Worm (Caenorhabditis elegans) whole organism, early embryonic: ENCODE data around the gene irld-48.

Source experiments
- B0310.2 ChIP-seq: sonication (generic microtip); optimal IDR thresholded peaks from 2 replicates; lab custom pipeline; 2016; ENCODE audit warnings: mild to moderate bottlenecking, missing genetic modification characterization, missing compliant biosample characterization
- F13C5.2 ChIP-seq: sonication (generic microtip); optimal IDR thresholded peaks from 2 replicates; lab custom pipeline; 2017; ENCODE audit warnings: mild to moderate bottlenecking, missing genetic modification characterization, inconsistent platforms, missing compliant biosample characterization
- aly-1 ChIP-seq: sonication (generic microtip); optimal IDR thresholded peaks from 2 replicates; lab custom pipeline; 2016; ENCODE audit warnings: missing genetic modification characterization, missing compliant biosample characterization
- ama-1 ChIP-seq: fragments of 150-350 bp; optimal IDR thresholded peaks from 2 replicates; lab custom pipeline; 2014
- ceh-13 ChIP-seq: fragments of 200-800 bp; sonication (Bioruptor generic); optimal IDR thresholded peaks from 2 replicates; lab custom pipeline; 2018; ENCODE audit warnings: mild to moderate bottlenecking, missing genetic modification characterization, missing compliant biosample characterization
- ceh-36 ChIP-seq: sonication (generic microtip); optimal IDR thresholded peaks from 2 replicates; lab custom pipeline; 2016; ENCODE audit warnings: missing genetic modification characterization, inconsistent platforms, missing compliant biosample characterization
- ets-7 ChIP-seq: sonication (generic microtip); optimal IDR thresholded peaks from 2 replicates; lab custom pipeline; 2016; ENCODE audit warnings: missing genotype, missing genetic modification characterization, missing compliant biosample characterization
- flt-1 ChIP-seq: fragments of 200-800 bp; sonication (Bioruptor generic); IDR thresholded peaks from 2 replicates; pipeline ENCODE4 v1.3.6; 2022; ENCODE audit warnings: missing genetic modification characterization, missing compliant biosample characterization
- hmbx-1 ChIP-seq: sonication (generic microtip); optimal IDR thresholded peaks from 2 replicates; lab custom pipeline; 2016; ENCODE audit warnings: mild to moderate bottlenecking, missing genetic modification characterization, missing compliant biosample characterization
- hmg-4 ChIP-seq: fragments of 200-800 bp; sonication (Bioruptor generic); optimal IDR thresholded peaks from 2 replicates; lab custom pipeline; 2018; ENCODE audit warnings: mild to moderate bottlenecking, missing genetic modification characterization, missing compliant biosample characterization
- hnd-1 ChIP-seq: sonication (generic microtip); optimal IDR thresholded peaks from 2 replicates; lab custom pipeline; 2016; ENCODE audit warnings: missing genetic modification characterization, missing compliant biosample characterization
- pes-1 ChIP-seq: fragments of 200-800 bp; sonication (Bioruptor generic); IDR thresholded peaks from 2 replicates; pipeline ENCODE4 v1.3.6; 2022; ENCODE audit warnings: missing genetic modification reagents, missing genetic modification characterization, missing compliant biosample characterization
- scrt-1 ChIP-seq: fragments of 200-800 bp; sonication (Bioruptor generic); IDR thresholded peaks from 2 replicates; pipeline ENCODE4 v1.3.6; 2022; ENCODE audit warnings: missing genetic modification characterization, missing compliant biosample characterization
- sea-1 ChIP-seq: fragments of 200-800 bp; sonication (Bioruptor generic); conservative IDR thresholded peaks from 2 replicates; pipeline ENCODE4 v1.3.6; 2022; ENCODE audit warnings: missing genetic modification characterization, missing compliant biosample characterization
- tbx-11 ChIP-seq: fragments of 200-800 bp; sonication (Bioruptor generic); IDR thresholded peaks from 2 replicates; pipeline ENCODE4 v1.3.6; 2022; ENCODE audit warnings: missing genetic modification characterization, missing compliant biosample characterization
- tbx-37 ChIP-seq: fragments of 200-800 bp; sonication (Bioruptor generic); conservative IDR thresholded peaks from 2 replicates; pipeline ENCODE4 v1.3.6; 2022; ENCODE audit warnings: missing genetic modification reagents, missing genetic modification characterization, missing compliant biosample characterization
- tra-4 ChIP-seq: sonication (generic microtip); optimal IDR thresholded peaks from 2 replicates; lab custom pipeline; 2017; ENCODE audit warnings: missing genetic modification characterization, missing compliant biosample characterization

The irld-48 gene

ce11 chrII:3000535-3001264 is 44.8 kb downstream of the irld-48 start, which contains the start of gene lido-9:
lido-9 (plus strand) TSS chrII:3000768.
- TF ChIP-seq tra-4 (tag; lab: Kevin White, UChicago) = no peak
- 0 out of 2 replicates have a peak, but pooled peaks have one; percentile 48 for TF ChIP-seq sea-1 (GFP tag; lab: Robert Waterston, UW)
- peak; percentile 23 for TF ChIP-seq ama-1
- peak; percentile 68 for TF ChIP-seq scrt-1 (GFP tag; lab: Robert Waterston, UW)

ce11 chrII:3002211-3002610 is 46.3 kb downstream of the irld-48 start, which contains the start of gene lido-10:
lido-10 (plus strand) TSS chrII:3002511.
- TF ChIP-seq ets-7 (tag; lab: Kevin White, UChicago) = no peak
- TF ChIP-seq hmg-4 (GFP tag; lab: Kevin White, UChicago) = no peak
- no peak for TF ChIP-seq tbx-11
- TF ChIP-seq tbx-37 (GFP tag; lab: Robert Waterston, UW) = no peak

DNA sequence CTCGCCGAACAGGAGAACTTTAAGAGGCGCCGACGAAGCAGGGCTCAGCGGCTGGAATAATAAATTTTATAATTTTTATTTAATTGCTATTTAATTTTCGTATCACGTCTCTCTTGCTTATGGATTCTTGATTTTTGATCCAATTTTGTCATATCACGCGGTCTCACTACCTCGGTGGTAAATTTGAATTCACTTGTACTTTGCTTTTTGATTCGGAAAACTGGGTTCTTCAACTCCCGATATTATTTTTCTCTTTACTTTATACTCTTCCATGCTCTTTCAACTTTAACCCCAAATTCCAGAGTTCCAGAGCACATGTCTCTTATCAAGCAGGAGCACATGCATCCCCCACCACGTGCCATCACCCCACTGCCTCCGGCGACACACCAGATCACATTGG is 47.8 kb downstream of the irld-48 start, which contains the start of gene lido-11:
TSS of gene lido-11 (plus strand) at position 301 of the 400 bp plus-strand sequence.
- TF ChIP-seq hnd-1 (tag; lab: Kevin White, UChicago) (no peak), F13C5.2 (tag; lab: Kevin White, UChicago) (no peak), scrt-1 (GFP tag; lab: Robert Waterston, UW) (no peak), ets-7 (tag; lab: Kevin White, UChicago) (no peak), hmg-4 (GFP tag; lab: Kevin White, UChicago) (no peak), tbx-11 (no peak), B0310.2 (tag; lab: Kevin White, UChicago) (no peak), pes-1 (GFP tag; lab: Robert Waterston, UW) (no peak), ceh-36 (tag; lab: Kevin White, UChicago) (no peak), ceh-13 (GFP tag; lab: Kevin White, UChicago) (no peak), tra-4 (tag; lab: Kevin White, UChicago) (no peak), hmbx-1 (no peak), flt-1 (GFP tag; lab: Robert Waterston, UW) (no peak), sea-1 (GFP tag; lab: Robert Waterston, UW) (no peak), aly-1 (no peak), tbx-37 (GFP tag; lab: Robert Waterston, UW) (no peak), ama-1 (no peak)

- no peak for TF ChIP-seq aly-1
- no peak for TF ChIP-seq ama-1
- TF ChIP-seq hnd-1 (tag; lab: Kevin White, UChicago) = no peak
- no peak for TF ChIP-seq ceh-13 (GFP tag; lab: Kevin White, UChicago)
- no peak for TF ChIP-seq tra-4 (tag; lab: Kevin White, UChicago)
- TF ChIP-seq hmg-4 (GFP tag; lab: Kevin White, UChicago) = no peak
- TF ChIP-seq flt-1 (GFP tag; lab: Robert Waterston, UW) = no peak
- TF ChIP-seq scrt-1 (GFP tag; lab: Robert Waterston, UW) = no peak
- TF ChIP-seq sea-1 (GFP tag; lab: Robert Waterston, UW) = no peak
- no peak for TF ChIP-seq ets-7 (tag; lab: Kevin White, UChicago)
- no peak for TF ChIP-seq hmbx-1
- no peak for TF ChIP-seq tbx-37 (GFP tag; lab: Robert Waterston, UW)
- TF ChIP-seq B0310.2 (tag; lab: Kevin White, UChicago) = no peak
- no peak for TF ChIP-seq pes-1 (GFP tag; lab: Robert Waterston, UW)
- TF ChIP-seq ceh-36 (tag; lab: Kevin White, UChicago) = no peak
- TF ChIP-seq F13C5.2 (tag; lab: Kevin White, UChicago) = no peak
- TF ChIP-seq tbx-11 = no peak
These were observed 49.6 kb downstream of the irld-48 start, which contains the start of gene lido-12 for ce11 chrII:3005499-3005898. lido-12 (plus strand) TSS chrII:3005799.
